Worm (Caenorhabditis elegans) whole organism, L2 larva: ENCODE data around the gene C05D12.2.

Source experiments
- alr-1 ChIP-seq: fragments of 150-350 bp; optimal IDR thresholded peaks from 2 replicates; lab custom pipeline; 2014; ENCODE audit warnings: missing biosample characterization, missing genetic modification characterization
- aly-2 ChIP-seq: fragments of 150-350 bp; optimal IDR thresholded peaks from 2 replicates; lab custom pipeline; 2014; ENCODE audit warnings: missing biosample characterization, missing genetic modification characterization
- ama-1 ChIP-seq: fragments of 150-350 bp; optimal IDR thresholded peaks from 2 replicates; lab custom pipeline; 2018; ENCODE audit warnings: inconsistent platforms
- blmp-1 ChIP-seq: sonication (generic microtip); optimal IDR thresholded peaks from 2 replicates; lab custom pipeline; 2017; ENCODE audit warnings: missing genetic modification characterization, mild to moderate bottlenecking, missing compliant biosample characterization, antibody characterized with exemption, moderate library complexity; ENCODE audit not compliant: insufficient read depth
- dmd-4 ChIP-seq: sonication (generic microtip); optimal IDR thresholded peaks from 2 replicates; lab custom pipeline; 2017; ENCODE audit warnings: missing biosample characterization, missing genetic modification characterization
- egl-27 ChIP-seq: sonication (generic microtip); optimal IDR thresholded peaks from 3 replicates; lab custom pipeline; 2017; ENCODE audit warnings: missing biosample characterization, missing genetic modification reagents, missing genetic modification characterization
- elt-3 ChIP-seq: sonication (generic microtip); optimal IDR thresholded peaks from 2 replicates; lab custom pipeline; 2017; ENCODE audit warnings: missing biosample characterization, missing genetic modification characterization
- lin-11 ChIP-seq: fragments of 150-350 bp; sonication (generic microtip); optimal IDR thresholded peaks from 2 replicates; lab custom pipeline; 2014; ENCODE audit warnings: missing biosample characterization, missing genetic modification characterization, inconsistent platforms, mixed read lengths
- nhr-11 ChIP-seq: fragments of 150-350 bp; optimal IDR thresholded peaks from 2 replicates; lab custom pipeline; 2014; ENCODE audit warnings: missing biosample characterization, missing genetic modification characterization
- nhr-237 ChIP-seq: fragments of 150-350 bp; optimal IDR thresholded peaks from 2 replicates; lab custom pipeline; 2014; ENCODE audit warnings: missing biosample characterization, missing genetic modification characterization
- nhr-77 ChIP-seq: fragments of 150-350 bp; optimal IDR thresholded peaks from 2 replicates; lab custom pipeline; 2014; ENCODE audit warnings: missing biosample characterization, missing genetic modification characterization
- skn-1 ChIP-seq: sonication (generic microtip); optimal IDR thresholded peaks from 2 replicates; lab custom pipeline; 2017; ENCODE audit warnings: missing biosample characterization, missing genetic modification characterization
- snpc-4 ChIP-seq: fragments of 150-350 bp; optimal IDR thresholded peaks from 2 replicates; lab custom pipeline; 2014; ENCODE audit warnings: missing biosample characterization, missing genetic modification characterization

ce11 chrII:11433942-11434341, 15.8 kb downstream of the C05D12.2 start, which contains the start of gene C05D12.5:
- TF ChIP-seq blmp-1 (tag; lab: Kevin White, UChicago) (no peak), lin-11 (tag; lab: Kevin White, UChicago) (no peak), nhr-77 (tag; lab: Kevin White, UChicago) (no peak), dmd-4 (tag; lab: Kevin White, UChicago) (no peak), aly-2 (no peak), skn-1 (tag; lab: Kevin White, UChicago) (no peak), nhr-237 (tag; lab: Kevin White, UChicago) (no peak), nhr-11 (no peak), alr-1 (no peak), snpc-4 (tag; lab: Kevin White, UChicago) (no peak), elt-3 (tag; lab: Kevin White, UChicago) (no peak), egl-27 (tag; lab: Kevin White, UChicago) (no peak), ama-1 (lab: Kevin White, UChicago) (no peak)
